Fruit fly (Drosophila melanogaster): ENCODE measurements around the gene CG33270.
A peak's percentile ranks its signal among the peaks of the same experiment; 100 is the strongest.

- TF ChIP-seq crol (GFP tag; IDR thresholded peaks at IDR 0.05) (peak; percentile 46), corto (GFP tag; optimal IDR thresholded peaks at IDR 0.05) (peak; percentile 70), Scr (GFP tag; IDR thresholded peaks at IDR 0.05; ENCODE audit: partially characterized antibody) (peak; percentile 55), Sry-β (GFP tag; optimal IDR thresholded peaks at IDR 0.05) (no peak), Hr39 (optimal IDR thresholded peaks at IDR 0.05) (no peak), CG8765 (GFP tag; IDR thresholded peaks at IDR 0.05) (peak; percentile 61; the same call in 1 of the 2 replicates)
Observed at dm6 chr3L:11552996-11553671, 25.3 kb downstream of the CG33270 start.

Measured in whole organism, embryonic.